Fruit fly (Drosophila melanogaster) Kc167 (cell line): Measurements from ENCODE around the gene CG8952.

Source experiments
- h ChIP-seq: fragments of >200 bp; optimal IDR thresholded peaks from 3 replicates; lab custom pipeline; 2018; ENCODE audit warnings: missing external identifiers
- ttk ChIP-seq: sonication (Bioruptor generic); optimal IDR thresholded peaks from 2 replicates; lab custom pipeline; 2017; ENCODE audit warnings: missing external identifiers

DNA sequence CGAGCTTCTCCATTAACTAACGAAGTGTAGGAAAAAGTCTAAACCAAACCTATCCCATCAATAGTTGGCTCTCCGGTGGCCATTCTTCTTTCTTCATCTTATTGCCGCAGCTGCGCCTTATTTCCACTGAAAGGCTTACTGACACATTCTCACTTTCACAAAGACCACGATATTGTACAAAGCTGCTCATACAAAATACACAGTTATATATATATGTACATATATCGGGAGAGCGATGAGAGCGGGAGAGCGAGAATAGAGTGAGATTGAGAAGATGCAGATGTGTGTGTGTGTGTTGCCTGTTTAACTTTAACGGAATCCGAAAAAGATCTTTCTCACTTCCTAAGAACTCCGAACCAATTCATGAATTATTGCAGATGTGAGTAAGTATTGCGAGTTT is 47.0 kb upstream of the CG8952 start:
- TF ChIP-seq h (no peak), ttk (lab: Kevin White, UChicago) (no peak)
